Worm (Caenorhabditis elegans): ENCODE results near the gene F09E5.11.

DNA sequence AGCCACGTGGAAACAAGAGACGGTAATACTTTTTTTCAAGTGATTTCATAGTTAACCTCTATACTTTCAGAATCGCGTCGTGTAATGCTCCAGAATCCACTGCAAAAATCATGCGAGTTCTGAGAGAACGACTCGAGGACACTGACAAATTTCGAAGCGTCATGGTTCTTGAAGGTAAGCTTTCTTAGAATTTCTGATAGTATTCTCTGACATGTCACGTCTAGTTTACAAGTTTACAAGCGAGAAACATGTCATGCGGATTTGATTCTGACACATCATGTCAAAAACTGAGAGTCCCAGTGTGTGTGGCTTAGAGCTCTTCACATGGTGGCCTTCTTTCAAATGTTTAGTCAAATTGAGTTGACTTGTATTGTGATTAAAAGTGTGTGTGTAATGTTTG lies 23.4 kb downstream of the F09E5.11 start:
- TF ChIP-seq ztf-4 (tag; optimal IDR thresholded peaks at IDR 0.05), result peak; percentile 48
- TF ChIP-seq ceh-82 (tag; optimal IDR thresholded peaks at IDR 0.05), result no peak
- peak; percentile 11 for TF ChIP-seq nhr-11 (tag; optimal IDR thresholded peaks at IDR 0.05)
